Worm (Caenorhabditis elegans): Measurements from ENCODE around the gene sucg-1.

The sucg-1 gene

DNA sequence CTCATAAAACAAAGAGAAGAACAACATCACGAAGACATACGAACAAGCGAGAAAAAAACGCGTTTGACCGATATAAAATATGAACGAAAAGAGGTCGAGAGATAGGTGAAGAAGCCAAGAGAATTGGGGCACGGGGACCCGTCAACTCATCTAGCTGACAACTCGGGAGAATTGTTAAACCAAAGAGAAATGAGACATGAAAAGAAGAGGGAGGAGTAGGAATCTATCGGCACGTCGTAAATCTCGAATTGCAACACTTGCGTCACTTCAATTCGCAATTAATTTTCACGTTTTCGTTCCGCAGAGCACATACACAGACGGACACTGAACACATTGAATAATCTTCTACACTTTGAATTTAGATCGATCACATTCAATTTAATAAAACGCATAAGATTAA, 5.2 kb upstream of the sucg-1 start:
- no peak for TF ChIP-seq nhr-12 (tag; optimal IDR thresholded peaks at IDR 0.05)
- no peak for TF ChIP-seq nhr-77 (tag; optimal IDR thresholded peaks at IDR 0.05)
- no peak for TF ChIP-seq skn-1 (tag; optimal IDR thresholded peaks at IDR 0.05)
- TF ChIP-seq elt-3 (tag; optimal IDR thresholded peaks at IDR 0.05), result no peak
- TF ChIP-seq aly-2 (tag; optimal IDR thresholded peaks at IDR 0.05), result no peak
- no peak for TF ChIP-seq nhr-6 (tag; optimal IDR thresholded peaks at IDR 0.05)
- peak; percentile 48 for TF ChIP-seq mab-5 (tag; optimal IDR thresholded peaks at IDR 0.05)
- TF ChIP-seq ceh-16 (tag; optimal IDR thresholded peaks at IDR 0.05), result no peak
- TF ChIP-seq F13H6.1 (tag; optimal IDR thresholded peaks at IDR 0.05), result peak; percentile 24
- TF ChIP-seq nhr-129 (tag; optimal IDR thresholded peaks at IDR 0.05), result no peak
- no peak for TF ChIP-seq unc-62 (GFP tag; optimal IDR thresholded peaks at IDR 0.05)
- no peak for TF ChIP-seq blmp-1 (tag; optimal IDR thresholded peaks at IDR 0.05; ENCODE audit: insufficient read depth)
- TF ChIP-seq nhr-21 (tag; optimal IDR thresholded peaks at IDR 0.05), result no peak
- peak in 1 of 2 experiments; percentile 20 for TF ChIP-seq lsy-2 (tag; optimal IDR thresholded peaks at IDR 0.05)
- no peak for TF ChIP-seq dmd-4 (tag; optimal IDR thresholded peaks at IDR 0.05)
- no peak for TF ChIP-seq mbf-1 (tag; optimal IDR thresholded peaks at IDR 0.05)
- no peak for TF ChIP-seq sma-9 (GFP tag; optimal IDR thresholded peaks at IDR 0.05)
- TF ChIP-seq sma-9 (tag; optimal IDR thresholded peaks at IDR 0.05), result no peak
- TF ChIP-seq ztf-4 (tag; optimal IDR thresholded peaks at IDR 0.05), result no peak
- no peak for TF ChIP-seq sem-4 (tag; optimal IDR thresholded peaks at IDR 0.05)
- no peak for TF ChIP-seq alr-1 (tag; optimal IDR thresholded peaks at IDR 0.05)
- no peak for TF ChIP-seq ZK546.5 (tag; optimal IDR thresholded peaks at IDR 0.05)
- no peak for TF ChIP-seq Y55F3AM.14 (GFP tag; optimal IDR thresholded peaks at IDR 0.05)
- no peak for TF ChIP-seq snpc-4 (tag; optimal IDR thresholded peaks at IDR 0.05)
- TF ChIP-seq mdl-1 (tag; optimal IDR thresholded peaks at IDR 0.05), result no peak
- TF ChIP-seq lin-11 (tag; optimal IDR thresholded peaks at IDR 0.05), result no peak
- TF ChIP-seq gmeb-1 (tag; optimal IDR thresholded peaks at IDR 0.05), result no peak
- TF ChIP-seq zag-1 (tag; optimal IDR thresholded peaks at IDR 0.05), result no peak

DNA sequence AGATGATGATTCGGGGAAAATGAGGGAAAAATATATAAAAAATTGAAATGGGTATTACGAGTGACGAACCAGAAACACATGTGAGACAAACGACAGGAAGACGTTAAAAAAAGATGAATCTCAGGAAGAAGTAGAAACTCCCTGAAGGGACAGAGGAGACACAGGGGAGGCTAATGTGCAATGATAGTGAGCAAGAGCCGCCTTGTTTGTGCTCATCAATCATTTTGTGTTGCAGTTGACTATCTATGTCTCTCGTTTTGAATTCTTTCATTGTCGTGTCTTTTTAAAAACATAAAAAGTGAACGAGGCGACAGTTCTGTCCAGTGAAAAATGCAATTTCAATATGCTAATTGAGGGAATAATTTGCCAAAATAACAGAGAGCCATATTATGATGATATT, 3.8 kb upstream of the sucg-1 start:
- no peak for TF ChIP-seq nhr-10 (tag; optimal IDR thresholded peaks at IDR 0.05)
- peak; percentile 64 for TF ChIP-seq mab-5 (tag; optimal IDR thresholded peaks at IDR 0.05)
- TF ChIP-seq unc-55 (GFP tag; optimal IDR thresholded peaks at IDR 0.05), result peak; percentile 32

DNA sequence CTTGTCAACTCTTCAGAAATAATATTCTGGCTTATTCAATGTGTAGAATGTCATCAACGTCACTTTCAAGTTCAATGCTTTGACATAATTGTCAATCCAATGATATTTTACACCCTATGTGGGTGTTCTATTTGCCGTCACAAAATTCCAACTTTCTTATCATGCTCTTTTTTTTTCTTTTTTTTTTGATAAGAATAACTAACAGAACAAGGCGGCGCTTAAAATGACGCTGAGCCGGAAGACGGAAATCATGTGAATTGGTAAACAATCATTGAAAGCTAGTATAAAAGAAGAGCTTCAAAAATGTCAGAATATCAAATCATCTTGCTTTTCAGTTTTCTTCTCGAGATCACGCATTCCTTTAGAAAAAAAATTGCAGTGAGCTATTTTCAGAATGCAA, 2.4 kb upstream of the sucg-1 start, which contains the start of gene C50F7.5:
Gene C50F7.5, plus strand, starts transcription at position 395 of the 400 bp plus-strand sequence.
- no peak for TF ChIP-seq nhr-6 (tag; optimal IDR thresholded peaks at IDR 0.05)
- no peak for TF ChIP-seq ztf-4 (tag; optimal IDR thresholded peaks at IDR 0.05)
- peak; percentile 71 for TF ChIP-seq fos-1 (tag; optimal IDR thresholded peaks at IDR 0.05)
- TF ChIP-seq egl-27 (tag; optimal IDR thresholded peaks at IDR 0.05), result no peak

DNA sequence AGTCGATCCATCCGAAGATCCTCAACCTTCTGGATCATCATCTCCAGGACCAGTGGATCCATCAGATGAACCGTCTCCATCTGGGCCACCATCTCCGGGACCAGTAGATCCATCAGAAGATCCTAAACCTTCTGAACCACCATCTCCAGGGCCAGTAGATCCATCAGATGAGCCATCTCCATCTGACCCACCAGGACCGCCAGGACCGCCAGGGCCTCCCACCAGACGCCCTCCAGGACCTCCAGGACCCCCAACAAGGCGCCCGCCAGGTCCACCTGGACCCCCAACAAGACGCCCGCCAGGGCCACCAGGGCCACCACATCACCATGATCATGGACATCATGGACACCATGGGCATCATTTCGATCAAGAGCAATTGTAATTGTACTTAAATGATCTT, 1.5 kb upstream of the sucg-1 start:
- TF ChIP-seq unc-55 (GFP tag; optimal IDR thresholded peaks at IDR 0.05), result no peak
- no peak for TF ChIP-seq ama-1 (optimal IDR thresholded peaks at IDR 0.05)
- TF ChIP-seq gmeb-1 (tag; optimal IDR thresholded peaks at IDR 0.05), result no peak
- no peak for TF ChIP-seq zag-1 (tag; optimal IDR thresholded peaks at IDR 0.05)
- TF ChIP-seq mbf-1 (tag; optimal IDR thresholded peaks at IDR 0.05), result no peak
- TF ChIP-seq nhr-11 (tag; optimal IDR thresholded peaks at IDR 0.05), result no peak
- TF ChIP-seq blmp-1 (tag; optimal IDR thresholded peaks at IDR 0.05; ENCODE audit: insufficient read depth), result no peak
- no peak for TF ChIP-seq elt-1 (tag; optimal IDR thresholded peaks at IDR 0.05)
- no peak for TF ChIP-seq R02D3.7 (tag; optimal IDR thresholded peaks at IDR 0.05)
- no peak for TF ChIP-seq ztf-1 (GFP tag; conservative IDR thresholded peaks at IDR 0.05)
- TF ChIP-seq snpc-4 (tag; optimal IDR thresholded peaks at IDR 0.05), result no peak

DNA sequence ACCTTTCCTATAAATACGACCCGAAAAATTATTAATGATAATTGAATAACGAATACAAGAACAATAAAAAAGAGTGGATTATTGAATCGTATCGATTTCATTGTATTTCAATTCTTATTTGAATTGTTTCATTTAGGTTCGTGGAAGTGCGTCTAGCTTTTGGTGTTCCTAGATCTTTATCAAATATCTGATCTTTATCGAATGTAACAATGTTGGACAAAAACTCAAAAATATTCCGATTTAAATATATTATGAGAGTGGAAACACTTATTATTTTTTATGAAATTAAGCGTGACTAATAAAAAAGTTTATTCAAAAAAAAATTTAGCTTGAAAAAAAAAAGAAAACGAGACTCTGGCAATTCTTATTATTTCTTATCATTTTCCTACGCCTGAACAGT, 3.2 kb downstream of the sucg-1 start, which contains the start of the genes C50F7.9 and C50F7.3:
Gene C50F7.9, minus strand, starts transcription at position 101 of the 400 bp plus-strand sequence.
Gene C50F7.3, plus strand, starts transcription at position 370 of the 400 bp plus-strand sequence.
- TF ChIP-seq ztf-1 (GFP tag; conservative IDR thresholded peaks at IDR 0.05) (no peak), lin-39 (tag; optimal IDR thresholded peaks at IDR 0.05) (no peak), unc-62 (GFP tag; optimal IDR thresholded peaks at IDR 0.05) (no peak), nhr-12 (tag; optimal IDR thresholded peaks at IDR 0.05) (no peak), sma-9 (GFP tag; optimal IDR thresholded peaks at IDR 0.05) (no peak), sma-9 (tag; optimal IDR thresholded peaks at IDR 0.05) (no peak), elt-1 (tag; optimal IDR thresholded peaks at IDR 0.05) (no peak), ceh-16 (tag; optimal IDR thresholded peaks at IDR 0.05) (no peak), skn-1 (tag; optimal IDR thresholded peaks at IDR 0.05) (no peak), nhr-25 (tag; optimal IDR thresholded peaks at IDR 0.05) (no peak), nhr-6 (tag; optimal IDR thresholded peaks at IDR 0.05) (no peak), fos-1 (tag; optimal IDR thresholded peaks at IDR 0.05) (no peak), Y55F3AM.14 (GFP tag; optimal IDR thresholded peaks at IDR 0.05) (no peak), C34F6.9 (tag; optimal IDR thresholded peaks at IDR 0.05) (no peak), nhr-23 (tag; optimal IDR thresholded peaks at IDR 0.05) (no peak)

Measured in whole organism, L2 larva.